Fruit fly (Drosophila melanogaster) whole organism, embryonic: ENCODE data around the gene mirr.

ENCODE experiments used
- ATbp ChIP-seq: fragments of 200-800 bp; sonication (Bioruptor generic); optimal IDR thresholded peaks from 2 replicates; lab custom pipeline; 2017; ENCODE audit warnings: missing biosample characterization, mild to moderate bottlenecking, missing genetic modification characterization, missing genetic modification reagents
- Ada2b ChIP-seq: fragments of 200-800 bp; sonication (Bioruptor generic); IDR thresholded peaks from 2 replicates; pipeline ENCODE4 v1.3.6; 2022; ENCODE audit warnings: missing biosample characterization, missing genetic modification characterization
- Aef1 ChIP-seq: fragments of 200-800 bp; sonication (Bioruptor generic); IDR thresholded peaks from 3 replicates; pipeline ENCODE4 v1.3.6; 2022; ENCODE audit warnings: missing biosample characterization, missing genetic modification characterization
- CG10147 ChIP-seq: fragments of 200-800 bp; sonication (Bioruptor generic); optimal IDR thresholded peaks from 2 replicates; lab custom pipeline; 2019; ENCODE audit warnings: missing biosample characterization, mild to moderate bottlenecking, missing genetic modification characterization, moderate library complexity
- CG10543 ChIP-seq: fragments of 200-800 bp; sonication (Bioruptor generic); optimal IDR thresholded peaks from 3 replicates; lab custom pipeline; 2017; ENCODE audit warnings: missing biosample characterization, mild to moderate bottlenecking, missing genetic modification characterization, moderate library complexity
- CG12104 ChIP-seq: fragments of 200-800 bp; sonication (Bioruptor generic); optimal IDR thresholded peaks from 3 replicates; lab custom pipeline; 2016; ENCODE audit warnings: missing biosample characterization, missing genetic modification characterization
- CG13424 ChIP-seq: fragments of 200-800 bp; sonication (Bioruptor generic); optimal IDR thresholded peaks from 2 replicates; lab custom pipeline; 2019; ENCODE audit warnings: missing biosample characterization, mild to moderate bottlenecking, missing genetic modification characterization, moderate library complexity
- CG14441 ChIP-seq: fragments of 200-800 bp; sonication (Bioruptor generic); IDR thresholded peaks from 2 replicates; pipeline ENCODE4 v1.3.6; 2022; ENCODE audit warnings: missing biosample characterization, missing genetic modification characterization
- CG14710 ChIP-seq: fragments of 200-800 bp; sonication (Bioruptor generic); optimal IDR thresholded peaks from 3 replicates; lab custom pipeline; 2019; ENCODE audit warnings: missing biosample characterization, mild to moderate bottlenecking, missing genetic modification characterization, moderate library complexity
- CG15514 ChIP-seq: fragments of 200-800 bp; sonication (Bioruptor generic); optimal IDR thresholded peaks from 3 replicates; lab custom pipeline; 2017; ENCODE audit warnings: missing biosample characterization, missing genetic modification characterization, mild to moderate bottlenecking, moderate library complexity, missing genetic modification reagents
- CG17802 ChIP-seq: fragments of 200-800 bp; sonication (Bioruptor generic); optimal IDR thresholded peaks from 2 replicates; lab custom pipeline; 2018; ENCODE audit warnings: missing biosample characterization, mild to moderate bottlenecking, missing genetic modification characterization, moderate library complexity
- CG1792 ChIP-seq: fragments of 200-800 bp; sonication (Bioruptor generic); optimal IDR thresholded peaks from 2 replicates; lab custom pipeline; 2016; ENCODE audit warnings: missing biosample characterization, missing genetic modification characterization
- CG18011 ChIP-seq: fragments of 200-800 bp; sonication (Bioruptor generic); optimal IDR thresholded peaks from 2 replicates; lab custom pipeline; 2017; ENCODE audit warnings: missing biosample characterization, missing genetic modification characterization, mild to moderate bottlenecking, moderate library complexity, missing genotype
- CG2120 ChIP-seq: fragments of 200-800 bp; sonication (Bioruptor generic); optimal IDR thresholded peaks from 3 replicates; lab custom pipeline; 2016; ENCODE audit warnings: missing biosample characterization, missing genetic modification characterization
- CG31224 ChIP-seq: fragments of 200-800 bp; sonication (Bioruptor generic); IDR thresholded peaks from 2 replicates; pipeline ENCODE4 v1.3.6; 2022; ENCODE audit warnings: missing biosample characterization, missing genetic modification characterization
- CG3838 ChIP-seq: fragments of 200-800 bp; sonication (Bioruptor generic); optimal IDR thresholded peaks from 3 replicates; lab custom pipeline; 2016; ENCODE audit warnings: missing biosample characterization, missing genetic modification characterization
- CG5180 ChIP-seq: fragments of 200-800 bp; sonication (Bioruptor generic); optimal IDR thresholded peaks from 3 replicates; lab custom pipeline; 2017; ENCODE audit warnings: missing biosample characterization, missing genetic modification characterization, mild to moderate bottlenecking, moderate library complexity, missing genetic modification reagents
- CG6689 ChIP-seq: fragments of 200-800 bp; sonication (Bioruptor generic); IDR thresholded peaks from 2 replicates; pipeline ENCODE4 v1.3.6; 2022; ENCODE audit warnings: missing biosample characterization, missing genetic modification characterization
- CG7271 ChIP-seq: fragments of 200-800 bp; sonication (Bioruptor generic); optimal IDR thresholded peaks from 2 replicates; lab custom pipeline; 2018; ENCODE audit warnings: missing biosample characterization, mild to moderate bottlenecking, missing genetic modification characterization, moderate library complexity
- CG7928 ChIP-seq: fragments of 200-800 bp; sonication (Bioruptor generic); optimal IDR thresholded peaks from 2 replicates; lab custom pipeline; 2017; ENCODE audit warnings: missing biosample characterization, mild to moderate bottlenecking, missing genetic modification characterization
- CG9215 ChIP-seq: fragments of 200-800 bp; sonication (Bioruptor generic); IDR thresholded peaks from 2 replicates; pipeline ENCODE4 v1.3.6; 2022; ENCODE audit warnings: missing biosample characterization, missing genetic modification characterization
- D19A ChIP-seq: fragments of 200-800 bp; optimal IDR thresholded peaks from 3 replicates; lab custom pipeline; 2019; ENCODE audit warnings: missing biosample characterization, mild to moderate bottlenecking, missing genetic modification characterization, moderate library complexity
- ERR ChIP-seq: fragments of 200-800 bp; sonication (Bioruptor generic); optimal IDR thresholded peaks from 2 replicates; lab custom pipeline; 2016; ENCODE audit warnings: missing biosample characterization, missing genetic modification characterization
- GATAe ChIP-seq: fragments of 200-800 bp; sonication (Bioruptor generic); conservative IDR thresholded peaks from 2 replicates; pipeline ENCODE4 v1.3.6; 2022; ENCODE audit warnings: missing biosample characterization, missing genetic modification characterization
- H2.0 ChIP-seq: fragments of 200-800 bp; sonication (Bioruptor generic); IDR thresholded peaks from 2 replicates; pipeline ENCODE4 v1.3.6; 2022; ENCODE audit warnings: missing biosample characterization, missing genetic modification characterization
- HmgZ ChIP-seq: fragments of 200-800 bp; sonication (Bioruptor generic); optimal IDR thresholded peaks from 2 replicates; lab custom pipeline; 2018; ENCODE audit warnings: missing biosample characterization, mild to moderate bottlenecking, missing genetic modification characterization
- Hr51 ChIP-seq, 2 experiments: fragments of 200-800 bp; sonication (Bioruptor generic); optimal IDR thresholded peaks; 2 replicates in 1 of 2; 3 replicates in 1 of 2; lab custom pipeline; 2016 to 2018; ENCODE audit warnings: missing biosample characterization in 2 of 2, missing genetic modification characterization in 2 of 2, mild to moderate bottlenecking in 1 of 2, moderate library complexity in 1 of 2
- NK7.1 ChIP-seq: fragments of 200-800 bp; sonication (Bioruptor generic); optimal IDR thresholded peaks from 3 replicates; lab custom pipeline; 2016; ENCODE audit warnings: missing biosample characterization, missing genetic modification characterization
- Neu2 ChIP-seq: fragments of 200-800 bp; sonication (Bioruptor generic); optimal IDR thresholded peaks from 3 replicates; lab custom pipeline; 2016; ENCODE audit warnings: missing biosample characterization, missing genetic modification characterization, borderline replicate concordance
- Poxn ChIP-seq: fragments of 200-800 bp; sonication (Bioruptor generic); IDR thresholded peaks from 2 replicates; pipeline ENCODE4 v1.3.6; 2022; ENCODE audit warnings: missing biosample characterization, missing genetic modification characterization
- Ravus ChIP-seq: fragments of 200-800 bp; sonication (Bioruptor generic); IDR thresholded peaks from 2 replicates; pipeline ENCODE4 v1.3.6; 2022; ENCODE audit warnings: missing biosample characterization, missing genetic modification characterization
- Rx ChIP-seq: fragments of 200-800 bp; sonication (Bioruptor generic); IDR thresholded peaks from 2 replicates; pipeline ENCODE4 v1.3.6; 2022; ENCODE audit warnings: missing biosample characterization, missing genetic modification characterization
- Scr ChIP-seq: fragments of 200-800 bp; sonication (Bioruptor generic); IDR thresholded peaks from 2 replicates; pipeline ENCODE4 v1.3.6; 2022; ENCODE audit warnings: missing biosample characterization, missing genetic modification characterization; ENCODE audit not compliant: partially characterized antibody
- Sox102F ChIP-seq: fragments of 200-800 bp; sonication (Bioruptor generic); optimal IDR thresholded peaks from 2 replicates; lab custom pipeline; 2018; ENCODE audit warnings: missing biosample characterization, mild to moderate bottlenecking, missing genetic modification characterization, moderate library complexity
- Taf1 ChIP-seq: fragments of 200-800 bp; sonication (Bioruptor generic); IDR thresholded peaks from 2 replicates; pipeline ENCODE4 v1.3.6; 2022; ENCODE audit warnings: missing biosample characterization, missing genetic modification characterization
- Usf ChIP-seq: fragments of 200-800 bp; sonication (Bioruptor generic); optimal IDR thresholded peaks from 2 replicates; lab custom pipeline; 2017; ENCODE audit warnings: missing genotype, missing biosample characterization, missing genetic modification characterization
- Xrp1 ChIP-seq: fragments of 200-800 bp; sonication (Bioruptor generic); IDR thresholded peaks from 2 replicates; pipeline ENCODE4 v1.3.6; 2022; ENCODE audit warnings: missing biosample characterization, missing genetic modification characterization
- ash1 ChIP-seq: fragments of 200-800 bp; sonication (Bioruptor generic); optimal IDR thresholded peaks from 2 replicates; lab custom pipeline; 2018; ENCODE audit warnings: missing biosample characterization, mild to moderate bottlenecking, missing genetic modification characterization
- bowl ChIP-seq: fragments of 200-800 bp; sonication (Bioruptor generic); IDR thresholded peaks from 2 replicates; pipeline ENCODE4 v1.3.6; 2022; ENCODE audit warnings: missing biosample characterization, missing genetic modification characterization
- cas ChIP-seq: fragments of 200-800 bp; sonication (Bioruptor generic); IDR thresholded peaks from 2 replicates; pipeline ENCODE4 v1.3.6; 2022; ENCODE audit warnings: missing biosample characterization, missing genetic modification characterization
- gem ChIP-seq: fragments of 200-800 bp; sonication (Bioruptor generic); optimal IDR thresholded peaks from 2 replicates; lab custom pipeline; 2019; ENCODE audit warnings: missing biosample characterization, mild to moderate bottlenecking, missing genetic modification characterization, moderate library complexity
- hb ChIP-seq: fragments of 200-800 bp; sonication (Bioruptor generic); IDR thresholded peaks from 3 replicates; pipeline ENCODE4 v1.3.6; 2022; ENCODE audit warnings: missing biosample characterization, missing genetic modification characterization; ENCODE audit not compliant: partially characterized antibody
- insv ChIP-seq, 2 experiments: fragments of 200-800 bp; sonication (Bioruptor generic); optimal IDR thresholded peaks; 3 replicates each; lab custom pipeline; 2016 to 2018; ENCODE audit warnings: missing biosample characterization in 2 of 2, missing genetic modification characterization in 2 of 2
- kni ChIP-seq: fragments of 200-800 bp; sonication (Bioruptor generic); optimal IDR thresholded peaks from 3 replicates; lab custom pipeline; 2017; ENCODE audit warnings: mild to moderate bottlenecking, missing biosample characterization, missing genetic modification reagents, missing genetic modification characterization
- maf-S ChIP-seq: fragments of 200-800 bp; sonication (Bioruptor generic); optimal IDR thresholded peaks from 2 replicates; lab custom pipeline; 2016; ENCODE audit warnings: missing biosample characterization, missing genetic modification characterization
- mam ChIP-seq: fragments of 200-800 bp; sonication (Bioruptor generic); optimal IDR thresholded peaks from 3 replicates; lab custom pipeline; 2016; ENCODE audit warnings: missing biosample characterization, missing genetic modification characterization
- mld ChIP-seq: fragments of 200-800 bp; sonication (Bioruptor generic); IDR thresholded peaks from 3 replicates; pipeline ENCODE4 v1.3.6; 2022; ENCODE audit warnings: missing biosample characterization, missing genetic modification characterization; ENCODE audit not compliant: partially characterized antibody
- org-1 ChIP-seq: fragments of 200-800 bp; sonication (Bioruptor generic); optimal IDR thresholded peaks from 2 replicates; lab custom pipeline; 2017; ENCODE audit warnings: missing biosample characterization, missing genetic modification characterization
- peb ChIP-seq: fragments of 200-800 bp; sonication (Bioruptor generic); IDR thresholded peaks from 2 replicates; pipeline ENCODE4 v1.3.6; 2022; ENCODE audit warnings: missing biosample characterization, missing genetic modification characterization
- pfk ChIP-seq: fragments of 200-800 bp; sonication (Bioruptor generic); optimal IDR thresholded peaks from 2 replicates; lab custom pipeline; 2018; ENCODE audit warnings: missing biosample characterization, mild to moderate bottlenecking, missing genetic modification characterization, moderate library complexity
- pho ChIP-seq: fragments of 200-800 bp; sonication (Bioruptor generic); optimal IDR thresholded peaks from 2 replicates; lab custom pipeline; 2016; ENCODE audit warnings: missing biosample characterization, missing genetic modification characterization

Gene mirr

DNA sequence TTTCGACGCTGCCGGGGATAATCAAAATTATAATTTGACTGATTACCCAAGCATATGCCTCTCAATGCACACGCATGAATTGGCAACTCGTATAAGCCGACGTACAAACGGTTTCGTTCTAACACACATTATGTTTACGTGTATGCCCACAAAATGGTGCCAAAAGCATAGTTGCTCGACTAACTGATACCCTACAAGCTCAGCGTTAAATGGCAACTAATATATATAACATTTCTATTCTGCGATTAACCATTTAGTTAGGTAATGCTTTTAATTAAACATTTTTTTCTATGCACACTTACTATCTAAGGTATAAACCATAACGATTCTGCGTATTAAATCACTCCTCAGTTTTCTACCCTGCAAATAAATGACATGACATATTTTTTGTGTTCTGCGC, 27.3 kb downstream of the mirr start (continued):
- TF ChIP-seq Taf1 (GFP tag; lab: Robert Waterston, UW) (no peak), D19A (tag; lab: Kevin White, UChicago) (peak; percentile 32), CG3838 (GFP tag; lab: Kevin White, UChicago) (no peak), insv (GFP tag; optimal IDR thresholded peaks at IDR 0.05; lab: Kevin White, UChicago) (no peak), Hr51 (GFP tag; optimal IDR thresholded peaks at IDR 0.05; lab: Kevin White, UChicago) (no peak), ERR (GFP tag; lab: Kevin White, UChicago) (no peak), CG9215 (GFP tag; lab: Robert Waterston, UW) (no peak), ash1 (GFP tag; lab: Kevin White, UChicago) (no peak), Neu2 (no peak), GATAe (GFP tag; lab: Robert Waterston, UW) (no peak), CG12104 (GFP tag; lab: Kevin White, UChicago) (no peak), CG18011 (GFP tag; lab: Kevin White, UChicago) (no peak), CG7928 (GFP tag; lab: Kevin White, UChicago) (no peak), Xrp1 (GFP tag; lab: Robert Waterston, UW) (peak; percentile 6; the same call in 1 of the 2 replicates), peb (GFP tag; lab: Robert Waterston, UW) (no peak), hb (GFP tag; lab: Robert Waterston, UW) (0 out of 3 replicates have a peak, but pooled peaks have one; percentile 52), org-1 (no peak), kni (GFP tag; lab: Kevin White, UChicago) (no peak), Sox102F (GFP tag; lab: Kevin White, UChicago) (no peak), CG17802 (no peak), Ravus (GFP tag; lab: Robert Waterston, UW) (no peak), CG13424 (tag; lab: Kevin White, UChicago) (no peak), CG31224 (GFP tag; lab: Robert Waterston, UW) (no peak), Scr (0 out of 2 replicates have a peak, but pooled peaks have one; percentile 12), pfk (GFP tag; lab: Kevin White, UChicago) (no peak), CG5180 (no peak), mld (GFP tag; lab: Robert Waterston, UW) (0 out of 3 replicates have a peak, but pooled peaks have one; percentile 62), gem (peak; percentile 20), NK7.1 (no peak), Usf (no peak), cas (no peak), CG6689 (GFP tag; lab: Robert Waterston, UW) (no peak), Ada2b (GFP tag; lab: Robert Waterston, UW) (no peak), CG7271 (no peak), CG10147 (no peak), HmgZ (tag; lab: Kevin White, UChicago) (no peak), Aef1 (GFP tag; lab: Robert Waterston, UW) (no peak), CG15514 (GFP tag; lab: Kevin White, UChicago) (no peak), CG10543 (no peak), bowl (GFP tag; lab: Robert Waterston, UW) (no peak), Rx (GFP tag; lab: Robert Waterston, UW) (no peak), maf-S (GFP tag; lab: Kevin White, UChicago) (no peak), pho (no peak), ATbp (GFP tag; lab: Kevin White, UChicago) (no peak), Poxn (no peak), CG2120 (GFP tag; lab: Kevin White, UChicago) (no peak), CG1792 (GFP tag; lab: Kevin White, UChicago) (no peak), CG14710 (tag; lab: Kevin White, UChicago) (no peak), H2.0 (GFP tag; lab: Robert Waterston, UW) (no peak), CG14441 (no peak), mam (GFP tag; lab: Kevin White, UChicago) (no peak)
